Fruit fly (Drosophila melanogaster) whole organism, embryonic: ENCODE data around the gene UQCR-14L.

Experiments
- Aef1 ChIP-seq: fragments of 200-800 bp; sonication (Bioruptor generic); IDR thresholded peaks from 3 replicates; pipeline ENCODE4 v1.3.6; 2022; ENCODE audit warnings: missing biosample characterization, missing genetic modification characterization
- Blimp-1 ChIP-seq: fragments of 200-800 bp; sonication (Bioruptor generic); optimal IDR thresholded peaks from 3 replicates; lab custom pipeline; 2018; ENCODE audit warnings: missing biosample characterization, missing genetic modification characterization, mild to moderate bottlenecking, moderate library complexity, missing genetic modification reagents
- BtbVII ChIP-seq: fragments of 200-800 bp; sonication (Bioruptor generic); optimal IDR thresholded peaks from 3 replicates; lab custom pipeline; 2017; ENCODE audit warnings: missing biosample characterization, mild to moderate bottlenecking, missing genetic modification characterization
- CG10209 ChIP-seq: fragments of 200-800 bp; sonication (Bioruptor generic); optimal IDR thresholded peaks from 3 replicates; lab custom pipeline; 2017; ENCODE audit warnings: missing biosample characterization, mild to moderate bottlenecking, missing genetic modification characterization, missing genetic modification reagents
- CG1024 ChIP-seq: fragments of 200-800 bp; sonication (Bioruptor generic); IDR thresholded peaks from 2 replicates; pipeline ENCODE4 v1.3.6; 2022; ENCODE audit warnings: missing biosample characterization, missing genetic modification characterization
- CG11695 ChIP-seq: fragments of 200-800 bp; sonication (Bioruptor generic); IDR thresholded peaks from 3 replicates; pipeline ENCODE4 v1.3.6; 2022; ENCODE audit warnings: missing biosample characterization, missing genetic modification characterization
- CG12219 ChIP-seq: fragments of 200-800 bp; sonication (Bioruptor generic); optimal IDR thresholded peaks from 3 replicates; lab custom pipeline; 2018; ENCODE audit warnings: missing biosample characterization, mild to moderate bottlenecking, missing genetic modification characterization
- CG12299 ChIP-seq: fragments of 200-800 bp; sonication (Bioruptor generic); optimal IDR thresholded peaks from 2 replicates; lab custom pipeline; 2018; ENCODE audit warnings: missing biosample characterization, mild to moderate bottlenecking, missing genetic modification characterization
- CG12942 ChIP-seq: fragments of 200-800 bp; sonication (Bioruptor generic); optimal IDR thresholded peaks from 3 replicates; lab custom pipeline; 2016; ENCODE audit warnings: missing biosample characterization, missing genetic modification characterization
- CG14014 ChIP-seq: fragments of 200-800 bp; sonication (Bioruptor generic); IDR thresholded peaks from 2 replicates; pipeline ENCODE4 v1.3.6; 2022; ENCODE audit warnings: missing biosample characterization, missing genetic modification characterization
- CG15696 ChIP-seq: fragments of 200-800 bp; sonication (Bioruptor generic); optimal IDR thresholded peaks from 2 replicates; lab custom pipeline; 2019; ENCODE audit warnings: missing biosample characterization, mild to moderate bottlenecking, missing genetic modification characterization, moderate library complexity
- CG1603 ChIP-seq: fragments of 200-800 bp; sonication (Bioruptor generic); optimal IDR thresholded peaks from 2 replicates; lab custom pipeline; 2019; ENCODE audit warnings: missing biosample characterization, mild to moderate bottlenecking, missing genetic modification characterization, moderate library complexity
- CG2120 ChIP-seq: fragments of 200-800 bp; sonication (Bioruptor generic); optimal IDR thresholded peaks from 3 replicates; lab custom pipeline; 2016; ENCODE audit warnings: missing biosample characterization, missing genetic modification characterization
- CG2678 ChIP-seq: fragments of 200-800 bp; sonication (Bioruptor generic); optimal IDR thresholded peaks from 3 replicates; lab custom pipeline; 2019; ENCODE audit warnings: missing biosample characterization, mild to moderate bottlenecking, missing genetic modification characterization, moderate library complexity
- CG30431 ChIP-seq: fragments of 200-800 bp; sonication (Bioruptor generic); optimal IDR thresholded peaks from 2 replicates; lab custom pipeline; 2017; ENCODE audit warnings: missing biosample characterization, missing genetic modification characterization
- CG32532 ChIP-seq: fragments of 200-800 bp; sonication (Bioruptor generic); IDR thresholded peaks from 2 replicates; pipeline ENCODE4 v1.3.6; 2022; ENCODE audit warnings: missing biosample characterization, missing genetic modification characterization
- CG4617 ChIP-seq: fragments of 200-800 bp; sonication (Bioruptor generic); optimal IDR thresholded peaks from 3 replicates; lab custom pipeline; 2016; ENCODE audit warnings: missing biosample characterization, missing genetic modification characterization, borderline replicate concordance
- CG4730 ChIP-seq: fragments of 200-800 bp; sonication (Bioruptor generic); IDR thresholded peaks from 2 replicates; pipeline ENCODE4 v1.3.6; 2022; ENCODE audit warnings: missing biosample characterization, missing genetic modification characterization
- CG7839 ChIP-seq: fragments of 200-800 bp; sonication (Bioruptor generic); optimal IDR thresholded peaks from 3 replicates; lab custom pipeline; 2018; ENCODE audit warnings: missing biosample characterization, mild to moderate bottlenecking, missing genetic modification characterization, moderate library complexity
- CG9437 ChIP-seq: fragments of 200-800 bp; sonication (Bioruptor generic); optimal IDR thresholded peaks from 2 replicates; lab custom pipeline; 2018; ENCODE audit warnings: missing biosample characterization, mild to moderate bottlenecking, missing genetic modification characterization
- Chrac-16 ChIP-seq: fragments of 200-800 bp; sonication (Bioruptor generic); optimal IDR thresholded peaks from 3 replicates; lab custom pipeline; 2016; ENCODE audit warnings: missing biosample characterization, missing genetic modification characterization
- CoRest ChIP-seq: fragments of 200-800 bp; sonication (Bioruptor generic); optimal IDR thresholded peaks from 3 replicates; lab custom pipeline; 2018; ENCODE audit warnings: missing biosample characterization, mild to moderate bottlenecking, missing genetic modification characterization, moderate library complexity
- Dip3 ChIP-seq: fragments of 200-800 bp; sonication (Bioruptor generic); optimal IDR thresholded peaks from 3 replicates; lab custom pipeline; 2016; ENCODE audit warnings: missing biosample characterization, missing genetic modification characterization
- Fer1 ChIP-seq: fragments of 200-800 bp; sonication (Bioruptor generic); optimal IDR thresholded peaks from 2 replicates; lab custom pipeline; 2017; ENCODE audit warnings: missing biosample characterization, mild to moderate bottlenecking, missing genetic modification characterization
- Fer3 ChIP-seq: fragments of 200-800 bp; sonication (Bioruptor generic); optimal IDR thresholded peaks from 2 replicates; lab custom pipeline; 2018; ENCODE audit warnings: missing biosample characterization, mild to moderate bottlenecking, missing genetic modification characterization, moderate library complexity
- HLH54F ChIP-seq: fragments of 200-800 bp; sonication (Bioruptor generic); optimal IDR thresholded peaks from 3 replicates; lab custom pipeline; 2016; ENCODE audit warnings: missing biosample characterization, missing genetic modification characterization
- Hr3 ChIP-seq: fragments of 200-800 bp; sonication (Bioruptor generic); optimal IDR thresholded peaks from 3 replicates; lab custom pipeline; 2016; ENCODE audit warnings: missing biosample characterization, missing genetic modification characterization
- Lim3 ChIP-seq: fragments of 200-800 bp; sonication (Bioruptor generic); IDR thresholded peaks from 2 replicates; pipeline ENCODE4 v1.3.6; 2022; ENCODE audit warnings: missing biosample characterization, missing genetic modification characterization
- Pdp1 ChIP-seq, 2 experiments: fragments of 200-800 bp; sonication (Bioruptor generic); optimal IDR thresholded peaks; 3 replicates each; lab custom pipeline; 2016; ENCODE audit warnings: missing biosample characterization in 2 of 2, missing genetic modification characterization in 2 of 2, mild to moderate bottlenecking in 1 of 2, moderate library complexity in 1 of 2
- Sox100B ChIP-seq: fragments of 200-800 bp; sonication (Bioruptor generic); optimal IDR thresholded peaks from 3 replicates; lab custom pipeline; 2018; ENCODE audit warnings: missing biosample characterization, mild to moderate bottlenecking, missing genetic modification characterization
- TFAM ChIP-seq: fragments of 200-800 bp; sonication (Bioruptor generic); optimal IDR thresholded peaks from 2 replicates; lab custom pipeline; 2017; ENCODE audit warnings: missing biosample characterization, missing genetic modification characterization, inconsistent platforms
- cas ChIP-seq: fragments of 200-800 bp; sonication (Bioruptor generic); IDR thresholded peaks from 2 replicates; pipeline ENCODE4 v1.3.6; 2022; ENCODE audit warnings: missing biosample characterization, missing genetic modification characterization
- chif ChIP-seq, 2 experiments: fragments of 200-800 bp; sonication (Bioruptor generic); optimal IDR thresholded peaks; 3 replicates each; lab custom pipeline; 2016; ENCODE audit warnings: missing biosample characterization in 2 of 2, missing genetic modification characterization in 2 of 2
- crol ChIP-seq: fragments of 200-800 bp; sonication (Bioruptor generic); IDR thresholded peaks from 2 replicates; pipeline ENCODE4 v1.3.6; 2022; ENCODE audit warnings: missing biosample characterization, missing genetic modification characterization
- danr ChIP-seq: fragments of 200-800 bp; sonication (Bioruptor generic); IDR thresholded peaks from 2 replicates; pipeline ENCODE4 v1.3.6; 2022; ENCODE audit warnings: missing biosample characterization, missing genetic modification characterization
- dm ChIP-seq: fragments of 200-800 bp; sonication (Bioruptor generic); optimal IDR thresholded peaks from 3 replicates; lab custom pipeline; 2016; ENCODE audit warnings: missing biosample characterization, missing genetic modification characterization
- dmrt99B ChIP-seq: fragments of 200-800 bp; sonication (Bioruptor generic); optimal IDR thresholded peaks from 2 replicates; lab custom pipeline; 2018; ENCODE audit warnings: missing biosample characterization, mild to moderate bottlenecking, missing genetic modification characterization, moderate library complexity
- dysf ChIP-seq: fragments of 200-800 bp; sonication (Bioruptor generic); IDR thresholded peaks from 3 replicates; pipeline ENCODE4 v1.3.6; 2022; ENCODE audit warnings: missing biosample characterization, missing genetic modification characterization
- esg ChIP-seq: fragments of 200-800 bp; sonication (Bioruptor generic); conservative IDR thresholded peaks from 2 replicates; pipeline ENCODE4 v1.3.6; 2022; ENCODE audit warnings: missing biosample characterization, missing genetic modification characterization
- jumu ChIP-seq: fragments of 200-800 bp; sonication (Bioruptor generic); optimal IDR thresholded peaks from 3 replicates; lab custom pipeline; 2016; ENCODE audit warnings: missing biosample characterization, missing genetic modification characterization
- lmd ChIP-seq: fragments of 200-800 bp; sonication (Bioruptor generic); IDR thresholded peaks from 2 replicates; pipeline ENCODE4 v1.3.6; 2022; ENCODE audit warnings: missing biosample characterization, missing genetic modification characterization
- lov ChIP-seq, 2 experiments: fragments of 200-800 bp in 1 of 2; fragments of >200 bp in 1 of 2; sonication (Bioruptor generic) in 1 of 2; IDR thresholded peaks in 1 of 2; optimal IDR thresholded peaks in 1 of 2; 2 replicates in 1 of 2; 3 replicates in 1 of 2; pipeline versions ENCODE4 v1.3.6 to Lab custom; 2017 to 2022; ENCODE audit warnings: missing biosample characterization in 1 of 2, missing genetic modification characterization in 1 of 2
- mirr ChIP-seq: fragments of 200-800 bp; sonication (Bioruptor generic); optimal IDR thresholded peaks from 3 replicates; lab custom pipeline; 2018; ENCODE audit warnings: missing biosample characterization, mild to moderate bottlenecking, missing genetic modification characterization
- oc ChIP-seq: fragments of 200-800 bp; sonication (Bioruptor generic); optimal IDR thresholded peaks from 2 replicates; lab custom pipeline; 2018; ENCODE audit warnings: missing biosample characterization, mild to moderate bottlenecking, missing genetic modification characterization, moderate library complexity
- onecut ChIP-seq: fragments of 200-800 bp; sonication (Bioruptor generic); IDR thresholded peaks from 2 replicates; pipeline ENCODE4 v1.3.6; 2022; ENCODE audit warnings: missing biosample characterization, missing genetic modification characterization
- peb ChIP-seq: fragments of 200-800 bp; sonication (Bioruptor generic); IDR thresholded peaks from 2 replicates; pipeline ENCODE4 v1.3.6; 2022; ENCODE audit warnings: missing biosample characterization, missing genetic modification characterization
- pnt ChIP-seq: fragments of 200-800 bp; sonication (Bioruptor generic); optimal IDR thresholded peaks from 3 replicates; lab custom pipeline; 2016; ENCODE audit warnings: missing biosample characterization, missing genetic modification characterization
- seq ChIP-seq: fragments of 200-800 bp; sonication (Bioruptor generic); IDR thresholded peaks from 2 replicates; pipeline ENCODE4 v1.3.6; 2022; ENCODE audit warnings: missing biosample characterization, missing genetic modification characterization
- trem ChIP-seq: fragments of 200-800 bp; optimal IDR thresholded peaks from 3 replicates; lab custom pipeline; 2019; ENCODE audit warnings: missing biosample characterization, mild to moderate bottlenecking, missing genetic modification characterization, moderate library complexity
- vnd ChIP-seq: fragments of 200-800 bp; sonication (Bioruptor generic); IDR thresholded peaks from 3 replicates; pipeline ENCODE4 v1.3.6; 2022; ENCODE audit warnings: missing biosample characterization, missing genetic modification characterization; ENCODE audit not compliant: partially characterized antibody

The UQCR-14L gene

DNA sequence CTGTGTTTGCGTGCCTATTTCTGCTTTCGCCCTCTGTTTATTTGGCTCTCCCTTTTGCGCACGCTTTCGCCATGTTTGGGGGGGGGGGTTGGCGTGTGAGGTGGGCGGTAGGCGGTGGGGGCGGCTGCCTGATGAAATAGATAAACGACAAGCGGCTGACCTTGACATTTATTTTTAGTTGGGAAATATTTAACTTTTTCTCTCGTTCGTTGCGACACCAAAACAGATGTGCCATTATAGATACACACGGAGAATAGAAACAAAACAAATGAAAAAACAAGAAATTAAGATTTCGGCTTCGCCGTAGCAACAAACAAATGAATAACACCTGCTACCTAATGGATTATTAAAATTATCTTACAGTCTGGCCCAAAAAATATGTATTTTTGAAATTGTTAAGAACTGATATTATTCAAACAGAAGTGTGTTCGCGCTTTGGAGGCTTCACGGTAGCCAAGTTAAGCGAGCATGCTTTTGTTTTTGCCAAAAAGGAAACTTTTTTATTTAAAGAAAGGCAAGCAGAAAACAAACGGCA is 38.4 kb downstream of the UQCR-14L start (continued):
- TF ChIP-seq seq (GFP tag; lab: Robert Waterston, UW) (peak; percentile 76), pnt (peak; percentile 3), CG30431 (GFP tag; lab: Kevin White, UChicago) (no peak), CoRest (tag; lab: Kevin White, UChicago) (peak; percentile 73), CG4617 (GFP tag; lab: Kevin White, UChicago) (no peak), onecut (GFP tag; lab: Robert Waterston, UW) (no peak), esg (GFP tag; lab: Robert Waterston, UW) (peak; percentile 44; the same call in 1 of the 2 replicates), HLH54F (GFP tag; lab: Kevin White, UChicago) (peak; percentile 69), vnd (GFP tag; lab: Robert Waterston, UW) (no peak), CG12219 (peak; percentile 30), CG4730 (GFP tag; lab: Robert Waterston, UW) (peak; percentile 64; the same call in 1 of the 2 replicates), CG14014 (GFP tag; lab: Robert Waterston, UW) (peak; percentile 43; the same call in 1 of the 2 replicates), Sox100B (GFP tag; lab: Kevin White, UChicago) (peak; percentile 65), Blimp-1 (GFP tag; lab: Kevin White, UChicago) (peak; percentile 32), Lim3 (GFP tag; lab: Robert Waterston, UW) (no peak), CG9437 (peak; percentile 31), cas (no peak), CG12942 (GFP tag; lab: Kevin White, UChicago) (peak; percentile 29), mirr (GFP tag; lab: Kevin White, UChicago) (peak; percentile 51), chif (GFP tag; optimal IDR thresholded peaks at IDR 0.05; lab: Kevin White, UChicago) (peak in 1 of 2 experiments; percentile 10), Fer3 (tag; lab: Kevin White, UChicago) (peak; percentile 64), crol (GFP tag; lab: Robert Waterston, UW) (peak; percentile 94), BtbVII (GFP tag; lab: Kevin White, UChicago) (peak; percentile 70), CG2678 (tag; lab: Kevin White, UChicago) (peak; percentile 67), Hr3 (GFP tag; lab: Kevin White, UChicago) (peak; percentile 34), dysf (GFP tag; lab: Robert Waterston, UW) (peak; percentile 81), Aef1 (peak; percentile 53), CG7839 (tag; lab: Kevin White, UChicago) (peak; percentile 75), CG12299 (tag; lab: Kevin White, UChicago) (peak; percentile 41), CG15696 (tag; lab: Kevin White, UChicago) (no peak), CG2120 (GFP tag; lab: Kevin White, UChicago) (peak; percentile 81), danr (peak; percentile 67; the same call in 1 of the 2 replicates), oc (no peak), CG1024 (GFP tag; lab: Robert Waterston, UW) (no peak), jumu (GFP tag; lab: Kevin White, UChicago) (peak; percentile 27), Dip3 (GFP tag; lab: Kevin White, UChicago) (peak; percentile 49), lov (optimal IDR thresholded peaks at IDR 0.05; lab: Kevin White, UChicago) (no peak), lov (GFP tag; IDR thresholded peaks at IDR 0.05; lab: Robert Waterston, UW) (no peak), Chrac-16 (peak; percentile 10), CG11695 (GFP tag; lab: Robert Waterston, UW) (peak; percentile 70), TFAM (GFP tag; lab: Kevin White, UChicago) (no peak), CG32532 (peak; percentile 76), trem (tag; lab: Kevin White, UChicago) (no peak), CG10209 (GFP tag; lab: Kevin White, UChicago) (peak; percentile 43), Pdp1 (GFP tag; optimal IDR thresholded peaks at IDR 0.05; lab: Kevin White, UChicago) (peak in 1 of 2 experiments; percentile 26), dmrt99B (tag; lab: Kevin White, UChicago) (peak; percentile 74), lmd (GFP tag; lab: Robert Waterston, UW) (peak; percentile 65; the same call in 1 of the 2 replicates), peb (0 out of 2 replicates have a peak, but pooled peaks have one; percentile 26), CG1603 (tag; lab: Kevin White, UChicago) (peak; percentile 4), Fer1 (peak; percentile 62), dm (GFP tag; lab: Kevin White, UChicago) (no peak)
